Worm (Caenorhabditis elegans) whole organism, L4 larva: ENCODE measurements around the gene Y47D7A.15.
"Not testable (repeated sequence)": the region's sequence is repeated elsewhere in the genome, so short reads cannot be mapped to it uniquely, and the experiment has no call there.

Experiments used
- F26F4.8 ChIP-seq: fragments of 200-800 bp; sonication (Bioruptor generic); conservative IDR thresholded peaks from 2 replicates; pipeline ENCODE4 v1.3.6; 2022; ENCODE audit warnings: missing genetic modification characterization, missing compliant biosample characterization
- R02D3.7 ChIP-seq: fragments of 150-350 bp; sonication (generic microtip); optimal IDR thresholded peaks from 3 replicates; lab custom pipeline; 2014; ENCODE audit warnings: missing biosample characterization, missing genetic modification characterization
- T20F7.1 ChIP-seq: fragments of 200-800 bp; sonication (Bioruptor generic); optimal IDR thresholded peaks from 2 replicates; lab custom pipeline; 2018; ENCODE audit warnings: mild to moderate bottlenecking, missing genetic modification characterization, missing compliant biosample characterization
- T26A8.4 ChIP-seq: fragments of 200-800 bp; sonication (Bioruptor generic); IDR thresholded peaks from 2 replicates; pipeline ENCODE4 v1.3.6; 2022; ENCODE audit warnings: missing genetic modification characterization, missing compliant biosample characterization
- Y48G9A.11 ChIP-seq: fragments of 200-800 bp; sonication (Bioruptor generic); IDR thresholded peaks from 2 replicates; pipeline ENCODE4 v1.3.6; 2022; ENCODE audit warnings: missing genetic modification reagents, missing genetic modification characterization, missing compliant biosample characterization
- aha-1 ChIP-seq: fragments of 150-350 bp; peaks from one replicate; lab custom pipeline; 2014; ENCODE audit warnings: missing biosample characterization, missing genetic modification characterization
- attf-4 ChIP-seq: sonication (generic microtip); optimal IDR thresholded peaks from 3 replicates; lab custom pipeline; 2017; ENCODE audit warnings: missing biosample characterization, missing genetic modification characterization
- ceh-20 ChIP-seq: fragments of 200-800 bp; sonication (Bioruptor generic); IDR thresholded peaks from 2 replicates; pipeline ENCODE4 v1.3.6; 2022; ENCODE audit warnings: missing genetic modification reagents, missing genetic modification characterization, missing compliant biosample characterization
- ctbp-1 ChIP-seq: fragments of 200-800 bp; sonication (Bioruptor generic); IDR thresholded peaks from 2 replicates; pipeline ENCODE4 v1.3.6; 2022; ENCODE audit warnings: missing genetic modification reagents, missing genetic modification characterization, missing compliant biosample characterization
- daf-16 ChIP-seq, 3 experiments: sonication (generic microtip); optimal IDR thresholded peaks; 2 replicates each; lab custom pipeline; 2016 to 2017; ENCODE audit warnings: missing genetic modification characterization in 3 of 3, missing genetic modification reagents in 3 of 3, mild to moderate bottlenecking in 2 of 3, missing compliant biosample characterization in 2 of 3, missing biosample characterization in 1 of 3, moderate library complexity in 1 of 3
- daf-8 ChIP-seq: fragments of 200-800 bp; sonication (Bioruptor generic); IDR thresholded peaks from 2 replicates; pipeline ENCODE4 v1.3.6; 2022; ENCODE audit warnings: missing genetic modification characterization, missing compliant biosample characterization
- dmd-6 ChIP-seq: fragments of 200-800 bp; sonication (Bioruptor generic); IDR thresholded peaks from 2 replicates; pipeline ENCODE4 v1.3.6; 2022; ENCODE audit warnings: missing genetic modification reagents, missing genetic modification characterization, missing compliant biosample characterization
- dmd-8 ChIP-seq: fragments of 200-800 bp; sonication (Bioruptor generic); IDR thresholded peaks from 2 replicates; pipeline ENCODE4 v1.3.6; 2022; ENCODE audit warnings: missing genetic modification characterization, missing compliant biosample characterization
- duxl-1 ChIP-seq: sonication (generic microtip); optimal IDR thresholded peaks from 2 replicates; lab custom pipeline; 2016; ENCODE audit warnings: mild to moderate bottlenecking, missing genetic modification characterization, moderate library complexity, missing compliant biosample characterization; ENCODE audit not compliant: poor library complexity
- dve-1 ChIP-seq: sonication (generic microtip); optimal IDR thresholded peaks from 2 replicates; lab custom pipeline; 2017; ENCODE audit warnings: antibody characterized with exemption, mild to moderate bottlenecking, missing genetic modification characterization, missing compliant biosample characterization; ENCODE audit not compliant: insufficient read depth
- hlh-30 ChIP-seq: sonication (generic microtip); optimal IDR thresholded peaks from 2 replicates; lab custom pipeline; 2017; ENCODE audit warnings: antibody characterized with exemption, mild to moderate bottlenecking, missing genetic modification characterization, missing compliant biosample characterization; ENCODE audit not compliant: insufficient read depth
- lim-7 ChIP-seq: fragments of 200-800 bp; sonication (Bioruptor generic); IDR thresholded peaks from 2 replicates; pipeline ENCODE4 v1.3.6; 2022; ENCODE audit warnings: missing genetic modification characterization, missing compliant biosample characterization
- lin-15B ChIP-seq: fragments of 150-350 bp; sonication (generic microtip); optimal IDR thresholded peaks from 3 replicates; lab custom pipeline; 2014; ENCODE audit warnings: missing biosample characterization, missing genetic modification characterization
- madf-5 ChIP-seq, 2 experiments: fragments of 200-800 bp; sonication (Bioruptor generic); IDR thresholded peaks; 2 replicates each; pipeline ENCODE4 v1.3.6; 2022; ENCODE audit warnings: missing compliant biosample characterization in 2 of 2, missing genetic modification characterization in 2 of 2
- mes-2 ChIP-seq: sonication (generic microtip); optimal IDR thresholded peaks from 2 replicates; lab custom pipeline; 2016; ENCODE audit warnings: missing genotype, mild to moderate bottlenecking, missing genetic modification characterization, missing compliant biosample characterization; ENCODE audit not compliant: poor library complexity, severe bottlenecking
- nhr-11 ChIP-seq: fragments of 150-350 bp; optimal IDR thresholded peaks from 2 replicates; lab custom pipeline; 2014; ENCODE audit warnings: missing biosample characterization, missing genetic modification characterization
- nhr-237 ChIP-seq: sonication (generic microtip); optimal IDR thresholded peaks from 2 replicates; lab custom pipeline; 2017; ENCODE audit warnings: missing biosample characterization, missing genetic modification characterization
- nhr-48 ChIP-seq: sonication (generic microtip); optimal IDR thresholded peaks from 2 replicates; lab custom pipeline; 2016; ENCODE audit warnings: mild to moderate bottlenecking, missing genetic modification characterization, missing compliant biosample characterization
- pha-4 ChIP-seq, 2 experiments: fragments of 150-350 bp in 1 of 2; fragments of 200-800 bp in 1 of 2; sonication (Bioruptor generic) in 1 of 2; IDR thresholded peaks in 1 of 2; optimal IDR thresholded peaks in 1 of 2; 2 replicates each; pipeline versions ENCODE4 v1.3.6 to Lab custom; 2014 to 2022; ENCODE audit warnings: missing genetic modification characterization in 2 of 2, missing genetic modification reagents in 2 of 2, missing biosample characterization in 1 of 2, missing compliant biosample characterization in 1 of 2
- php-3 ChIP-seq: fragments of 200-800 bp; sonication (Bioruptor generic); IDR thresholded peaks from 2 replicates; pipeline ENCODE4 v1.3.6; 2022; ENCODE audit warnings: missing genetic modification reagents, missing genetic modification characterization, missing compliant biosample characterization
- rbr-2 ChIP-seq: sonication (generic microtip); optimal IDR thresholded peaks from 2 replicates; lab custom pipeline; 2016; ENCODE audit warnings: missing genotype, missing genetic modification characterization, missing compliant biosample characterization
- set-16 ChIP-seq: fragments of 200-800 bp; sonication (Bioruptor generic); IDR thresholded peaks from 2 replicates; pipeline ENCODE4 v1.3.6; 2022; ENCODE audit warnings: missing genetic modification reagents, missing genetic modification characterization, missing compliant biosample characterization
- skn-1 ChIP-seq: fragments of 150-350 bp; optimal IDR thresholded peaks from 2 replicates; lab custom pipeline; 2014; ENCODE audit warnings: missing biosample characterization, missing genetic modification characterization
- tra-1 ChIP-seq: fragments of 200-800 bp; sonication (Bioruptor generic); IDR thresholded peaks from 2 replicates; pipeline ENCODE4 v1.3.6; 2022; ENCODE audit warnings: missing genetic modification reagents, missing genetic modification characterization, missing compliant biosample characterization
- unc-39 ChIP-seq: sonication (generic microtip); optimal IDR thresholded peaks from 2 replicates; lab custom pipeline; 2017; ENCODE audit warnings: missing biosample characterization, missing genetic modification characterization
- ztf-7 ChIP-seq: fragments of 150-350 bp; optimal IDR thresholded peaks from 2 replicates; lab custom pipeline; 2014; ENCODE audit warnings: missing biosample characterization, missing genetic modification characterization

Y47D7A.15 gene

DNA sequence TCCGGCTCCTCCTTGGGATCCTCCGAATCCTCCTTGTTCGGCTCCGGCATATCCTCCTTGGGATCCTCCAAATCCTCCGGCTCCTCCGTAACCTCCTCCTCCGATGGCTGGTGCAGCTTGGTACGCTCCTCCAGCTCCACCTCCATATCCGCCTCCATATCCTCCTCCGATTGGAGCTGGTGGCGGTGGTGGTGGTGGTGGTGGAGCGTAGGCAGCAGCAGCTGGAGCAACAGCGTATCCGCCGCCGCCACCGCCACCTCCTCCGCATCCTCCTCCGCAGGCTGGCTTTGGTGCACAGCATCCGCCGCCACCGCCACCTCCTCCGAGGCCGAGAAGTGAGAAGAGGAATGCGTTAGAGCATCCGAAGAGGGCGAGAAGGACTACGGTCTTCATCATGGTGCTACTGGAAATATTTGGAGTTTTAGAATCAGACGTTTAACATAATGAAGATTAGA is at the start of gene Y47D7A.15:
Gene Y47D7A.15, minus strand, starts transcription at position 405 of the 455 bp plus-strand sequence.
- TF ChIP-seq ceh-20 (GFP tag; lab: Robert Waterston, UW) = no peak
- TF ChIP-seq hlh-30 (tag; lab: Kevin White, UChicago) = no peak
- TF ChIP-seq aha-1 (tag; lab: Kevin White, UChicago) = peak; percentile 82
- TF ChIP-seq lin-15B (tag; lab: Kevin White, UChicago) = no peak
- no peak for TF ChIP-seq attf-4 (tag; lab: Kevin White, UChicago)
- TF ChIP-seq unc-39 (tag; lab: Kevin White, UChicago) = no peak
- TF ChIP-seq ztf-7 (tag; lab: Kevin White, UChicago) = no peak
- no peak for TF ChIP-seq rbr-2 (tag; lab: Kevin White, UChicago)
- TF ChIP-seq ctbp-1 (GFP tag; lab: Robert Waterston, UW) = no peak
- TF ChIP-seq set-16 (GFP tag; lab: Robert Waterston, UW) = peak; percentile 96
- no peak for TF ChIP-seq T20F7.1 (GFP tag; lab: Kevin White, UChicago)
- 0 out of 2 replicates have a peak, but pooled peaks have one; percentile 45 for TF ChIP-seq dmd-8 (GFP tag; lab: Robert Waterston, UW)

DNA sequence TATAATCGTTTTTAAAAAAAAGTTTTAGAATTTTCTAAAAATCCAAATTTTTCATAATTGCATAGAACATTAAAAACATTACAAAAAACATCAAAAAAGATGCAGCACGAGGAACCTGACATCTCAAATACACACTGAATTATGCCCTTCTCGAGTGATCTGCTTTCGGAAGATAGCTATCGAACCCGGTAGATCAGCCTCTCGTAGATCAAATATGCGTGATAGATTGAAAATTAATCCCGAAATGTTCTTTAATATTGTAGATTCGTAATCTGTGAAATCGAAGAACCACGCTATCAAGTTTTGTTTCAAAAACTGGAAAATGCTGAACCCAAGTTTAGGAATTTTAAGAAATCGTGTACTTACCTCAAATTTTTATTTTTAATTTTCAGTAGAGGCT is 48.8 kb upstream of the Y47D7A.15 start:
- TF ChIP-seq aha-1 (tag; lab: Kevin White, UChicago) (peak; percentile 86), nhr-48 (no peak)

DNA sequence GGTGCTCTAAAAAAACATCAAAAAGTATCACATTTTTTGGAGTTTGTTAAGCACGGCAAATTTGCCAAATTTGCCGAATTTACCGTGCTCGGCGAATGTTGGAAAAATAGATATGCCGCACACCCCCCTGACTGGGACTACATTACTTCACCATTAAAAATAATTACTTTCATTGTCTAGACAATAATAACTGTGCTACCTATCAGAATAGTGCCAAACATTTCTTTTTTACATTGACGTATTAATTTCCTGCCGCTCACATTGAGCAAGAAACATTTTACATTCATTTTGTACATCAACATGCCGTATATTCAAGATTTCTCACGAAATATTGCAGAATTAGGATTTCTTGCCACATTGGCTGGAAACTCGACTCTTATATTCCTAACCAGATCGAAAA is 41.6 kb upstream of the Y47D7A.15 start, which contains the start of gene str-35:
Gene str-35, plus strand, starts transcription at position 301 of the 400 bp plus-strand sequence.
- not testable (repeated sequence) for TF ChIP-seq set-16 (GFP tag; lab: Robert Waterston, UW); lim-7 (GFP tag; lab: Robert Waterston, UW); mes-2 (tag; lab: Kevin White, UChicago)

DNA sequence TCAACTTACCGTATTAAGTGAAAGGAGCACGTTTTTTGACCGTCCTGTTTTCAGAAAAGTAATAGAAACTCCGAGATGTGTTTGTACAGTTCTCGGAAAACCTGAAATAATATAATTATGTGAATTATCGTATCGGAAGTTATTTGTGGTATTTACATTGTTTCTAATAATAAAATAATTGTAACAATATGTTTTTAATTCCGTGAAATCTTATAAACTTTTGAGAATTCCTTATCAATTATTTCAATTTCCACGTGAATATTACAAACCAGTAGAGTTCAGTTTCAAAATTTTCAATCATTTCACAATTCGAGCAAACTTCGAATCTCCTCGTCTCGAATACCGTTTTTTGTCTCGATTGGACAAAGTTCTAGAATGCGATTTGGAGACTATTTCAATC is 38.1 kb upstream of the Y47D7A.15 start, which contains the start of gene T08H10.3:
Gene T08H10.3, plus strand, starts transcription at position 301 of the 400 bp plus-strand sequence.
- TF ChIP-seq ztf-7 (tag; lab: Kevin White, UChicago) (no peak), dve-1 (tag; lab: Kevin White, UChicago) (no peak), pha-4 (GFP tag; IDR thresholded peaks at IDR 0.05; lab: Robert Waterston, UW) (no peak), pha-4 (tag; optimal IDR thresholded peaks at IDR 0.05; lab: Kevin White, UChicago) (no peak), daf-8 (GFP tag; lab: Robert Waterston, UW) (no peak), tra-1 (no peak)

DNA sequence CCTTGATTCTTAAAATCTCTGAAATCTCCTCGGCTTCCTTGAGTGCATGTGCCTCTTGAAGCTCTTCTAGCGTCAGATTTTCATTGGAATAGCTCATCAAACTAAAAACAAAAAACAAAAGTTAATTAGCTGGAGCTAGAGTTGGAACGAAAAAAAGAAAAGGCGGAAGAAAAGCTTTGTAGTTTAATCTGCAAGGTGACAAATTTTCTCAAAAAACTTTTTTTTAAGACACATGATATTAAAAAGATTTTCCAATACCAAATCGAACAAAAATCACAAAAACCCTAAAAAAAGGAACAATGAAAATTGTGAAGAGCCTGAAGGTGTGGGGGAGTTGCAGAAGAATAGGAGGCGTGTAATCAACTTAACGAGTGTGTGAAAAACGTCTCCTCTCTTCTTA is 21.6 kb upstream of the Y47D7A.15 start, which contains the start of gene gnrr-5:
Gene gnrr-5, minus strand, starts transcription at position 101 of the 400 bp plus-strand sequence.
- TF ChIP-seq set-16 (GFP tag; lab: Robert Waterston, UW) (no peak), dmd-6 (no peak), php-3 (GFP tag; lab: Robert Waterston, UW) (no peak), lim-7 (GFP tag; lab: Robert Waterston, UW) (no peak), F26F4.8 (GFP tag; lab: Robert Waterston, UW) (no peak), daf-16 (GFP tag; optimal IDR thresholded peaks at IDR 0.05; lab: Kevin White, UChicago) (no peak), daf-16 (tag; optimal IDR thresholded peaks at IDR 0.05; lab: Kevin White, UChicago) (no peak), mes-2 (tag; lab: Kevin White, UChicago) (no peak), madf-5 (GFP tag; IDR thresholded peaks at IDR 0.05; lab: Robert Waterston, UW) (no peak), nhr-237 (no peak), skn-1 (tag; lab: Kevin White, UChicago) (no peak), duxl-1 (no peak), R02D3.7 (tag; lab: Kevin White, UChicago) (no peak), Y48G9A.11 (no peak), lin-15B (tag; lab: Kevin White, UChicago) (no peak), T26A8.4 (GFP tag; lab: Robert Waterston, UW) (no peak), nhr-11 (tag; lab: Kevin White, UChicago) (no peak), tra-1 (no peak)
